Worm (Caenorhabditis elegans) whole organism, L1 larva: ENCODE measurements around the gene ccch-1.

ENCODE experiments used
- C04F5.9 ChIP-seq: sonication (generic microtip); optimal IDR thresholded peaks from 2 replicates; lab custom pipeline; 2016; ENCODE audit warnings: missing genetic modification characterization, missing compliant biosample characterization
- C16A3.4 ChIP-seq: fragments of 150-350 bp; optimal IDR thresholded peaks from 2 replicates; lab custom pipeline; 2014; ENCODE audit warnings: missing biosample characterization, missing genetic modification characterization
- ama-1 ChIP-seq: fragments of 150-350 bp; optimal IDR thresholded peaks from 2 replicates; lab custom pipeline; 2014
- blmp-1 ChIP-seq: fragments of 150-350 bp; optimal IDR thresholded peaks from 2 replicates; lab custom pipeline; 2014; ENCODE audit warnings: missing biosample characterization, missing genetic modification characterization
- ceh-8 ChIP-seq: fragments of 200-800 bp; sonication (Bioruptor generic); optimal IDR thresholded peaks from 2 replicates; lab custom pipeline; 2018; ENCODE audit warnings: mild to moderate bottlenecking, missing genetic modification characterization, moderate library complexity, missing compliant biosample characterization
- ceh-82 ChIP-seq, 3 experiments: fragments of 150-350 bp in 1 of 3; sonication (generic microtip) in 2 of 3; optimal IDR thresholded peaks; 2 replicates each; lab custom pipeline; 2014 to 2017; ENCODE audit warnings: missing biosample characterization in 3 of 3, missing genetic modification characterization in 3 of 3
- ceh-88 ChIP-seq: fragments of 200-800 bp; sonication (Bioruptor generic); IDR thresholded peaks from 2 replicates; pipeline ENCODE4 v1.3.6; 2022; ENCODE audit warnings: missing genetic modification characterization, missing compliant biosample characterization
- dpl-1 ChIP-seq, 3 experiments: fragments of 150-350 bp in 2 of 3; sonication (generic microtip) in 1 of 3; optimal IDR thresholded peaks; 2 replicates each; lab custom pipeline; 2014 to 2017; ENCODE audit warnings: missing biosample characterization in 3 of 3, missing genetic modification characterization in 3 of 3, missing genetic modification reagents in 3 of 3
- dsc-1 ChIP-seq: sonication (generic microtip); optimal IDR thresholded peaks from 2 replicates; lab custom pipeline; 2016; ENCODE audit warnings: mild to moderate bottlenecking, missing genetic modification characterization, missing compliant biosample characterization
- efl-1 ChIP-seq, 4 experiments: fragments of 150-350 bp; optimal IDR thresholded peaks in 3 of 4; peaks in 1 of 4; 1 replicate in 1 of 4; 2 replicates in 3 of 4; lab custom pipeline; 2014; ENCODE audit warnings: missing biosample characterization in 2 of 4, missing genetic modification characterization in 2 of 4, missing genetic modification reagents in 2 of 4
- egl-27 ChIP-seq, 2 experiments: fragments of 150-350 bp in 1 of 2; sonication (generic microtip); optimal IDR thresholded peaks; 3 replicates each; lab custom pipeline; 2017 to 2018; ENCODE audit warnings: missing biosample characterization in 2 of 2, missing genetic modification characterization in 2 of 2, missing genetic modification reagents in 2 of 2
- elt-2 ChIP-seq: sonication (generic microtip); optimal IDR thresholded peaks from 2 replicates; lab custom pipeline; 2016; ENCODE audit warnings: missing genetic modification characterization, mild to moderate bottlenecking, inconsistent platforms, missing compliant biosample characterization, missing genetic modification reagents
- elt-3 ChIP-seq, 6 experiments: fragments of 150-350 bp in 1 of 6; sonication (generic microtip); optimal IDR thresholded peaks; 2 replicates each; lab custom pipeline; 2017 to 2018; ENCODE audit warnings: missing biosample characterization in 6 of 6, missing genetic modification characterization in 6 of 6, inconsistent platforms in 1 of 6
- fkh-10 ChIP-seq: sonication (generic microtip); optimal IDR thresholded peaks from 2 replicates; lab custom pipeline; 2017; ENCODE audit warnings: missing biosample characterization, missing genetic modification reagents, missing genetic modification characterization
- fkh-4 ChIP-seq: sonication (generic microtip); optimal IDR thresholded peaks from 2 replicates; lab custom pipeline; 2016; ENCODE audit warnings: missing compliant biosample characterization, missing genetic modification characterization, borderline replicate concordance
- fkh-8 ChIP-seq: sonication (generic microtip); optimal IDR thresholded peaks from 2 replicates; lab custom pipeline; 2016; ENCODE audit warnings: mild to moderate bottlenecking, missing genetic modification characterization, missing compliant biosample characterization
- grh-1 ChIP-seq: fragments of 200-800 bp; sonication (Bioruptor generic); IDR thresholded peaks from 2 replicates; pipeline ENCODE4 v1.3.6; 2022; ENCODE audit warnings: missing genetic modification reagents, missing genetic modification characterization, missing compliant biosample characterization
- lin-13 ChIP-seq: fragments of 150-350 bp; optimal IDR thresholded peaks from 2 replicates; lab custom pipeline; 2014; ENCODE audit warnings: missing biosample characterization, missing genetic modification reagents, missing genetic modification characterization
- lin-14 ChIP-seq: fragments of 200-800 bp; sonication (Bioruptor generic); optimal IDR thresholded peaks from 2 replicates; lab custom pipeline; 2018; ENCODE audit warnings: mild to moderate bottlenecking, missing genetic modification characterization, moderate library complexity, missing compliant biosample characterization
- lin-35 ChIP-seq, 2 experiments: fragments of 150-350 bp; optimal IDR thresholded peaks; 2 replicates each; lab custom pipeline; 2014; ENCODE audit warnings: missing biosample characterization in 2 of 2, missing genetic modification characterization in 2 of 2, missing genetic modification reagents in 2 of 2
- lin-39 ChIP-seq: fragments of 150-350 bp; optimal IDR thresholded peaks from 2 replicates; lab custom pipeline; 2014; ENCODE audit warnings: missing biosample characterization, missing genetic modification reagents, missing genetic modification characterization
- lsy-2 ChIP-seq, 2 experiments: fragments of 150-350 bp; optimal IDR thresholded peaks; 2 replicates each; lab custom pipeline; 2014; ENCODE audit warnings: missing biosample characterization in 2 of 2, missing genetic modification characterization in 2 of 2
- mab-9 ChIP-seq: fragments of 200-800 bp; sonication (Bioruptor generic); IDR thresholded peaks from 2 replicates; pipeline ENCODE4 v1.3.6; 2022; ENCODE audit warnings: missing genetic modification reagents, missing genetic modification characterization, missing compliant biosample characterization
- mdl-1 ChIP-seq, 2 experiments: fragments of 150-350 bp; optimal IDR thresholded peaks; 2 replicates each; lab custom pipeline; 2014 to 2017; ENCODE audit warnings: missing biosample characterization in 2 of 2, missing genetic modification characterization in 2 of 2, inconsistent platforms in 1 of 2
- mep-1 ChIP-seq: fragments of 150-350 bp; optimal IDR thresholded peaks from 2 replicates; lab custom pipeline; 2014; ENCODE audit warnings: missing biosample characterization, missing genetic modification characterization
- nhr-11 ChIP-seq: fragments of 150-350 bp; optimal IDR thresholded peaks from 2 replicates; lab custom pipeline; 2014; ENCODE audit warnings: missing biosample characterization, missing genetic modification characterization
- nhr-19 ChIP-seq: fragments of 200-800 bp; sonication (Bioruptor generic); conservative IDR thresholded peaks from 2 replicates; pipeline ENCODE4 v1.3.6; 2022; ENCODE audit warnings: missing genetic modification characterization, missing compliant biosample characterization
- nhr-20 ChIP-seq: sonication (generic microtip); optimal IDR thresholded peaks from 2 replicates; lab custom pipeline; 2016; ENCODE audit warnings: mild to moderate bottlenecking, missing genetic modification characterization, missing compliant biosample characterization
- nhr-28 ChIP-seq: fragments of 150-350 bp; optimal IDR thresholded peaks from 2 replicates; lab custom pipeline; 2014; ENCODE audit warnings: missing biosample characterization, missing genetic modification characterization
- nhr-47 ChIP-seq: sonication (generic microtip); optimal IDR thresholded peaks from 2 replicates; lab custom pipeline; 2016; ENCODE audit warnings: mild to moderate bottlenecking, missing genetic modification characterization, moderate library complexity, missing compliant biosample characterization
- nhr-71 ChIP-seq: sonication (generic microtip); optimal IDR thresholded peaks from 2 replicates; lab custom pipeline; 2016; ENCODE audit warnings: mild to moderate bottlenecking, missing genetic modification characterization, moderate library complexity, missing compliant biosample characterization
- nhr-76 ChIP-seq: sonication (generic microtip); optimal IDR thresholded peaks from 2 replicates; lab custom pipeline; 2017; ENCODE audit warnings: missing biosample characterization, missing genetic modification characterization
- nhr-77 ChIP-seq: fragments of 150-350 bp; optimal IDR thresholded peaks from 2 replicates; lab custom pipeline; 2014; ENCODE audit warnings: missing biosample characterization, missing genetic modification characterization
- nhr-85 ChIP-seq: sonication (generic microtip); peaks from one replicate; lab custom pipeline; 2016; ENCODE audit warnings: missing genetic modification characterization, inconsistent platforms, missing compliant biosample characterization
- nhr-90 ChIP-seq: sonication (generic microtip); optimal IDR thresholded peaks from 2 replicates; lab custom pipeline; 2016; ENCODE audit warnings: mild to moderate bottlenecking, missing genetic modification characterization, missing compliant biosample characterization; ENCODE audit not compliant: poor library complexity
- rnt-1 ChIP-seq: sonication (generic microtip); optimal IDR thresholded peaks from 2 replicates; lab custom pipeline; 2016; ENCODE audit warnings: mild to moderate bottlenecking, missing genetic modification characterization, moderate library complexity, missing compliant biosample characterization
- snpc-4 ChIP-seq: fragments of 150-350 bp; optimal IDR thresholded peaks from 2 replicates; lab custom pipeline; 2014; ENCODE audit warnings: missing biosample characterization, missing genetic modification characterization
- snu-23 ChIP-seq: sonication (generic microtip); optimal IDR thresholded peaks from 2 replicates; lab custom pipeline; 2016; ENCODE audit warnings: missing genetic modification characterization, missing compliant biosample characterization
- swsn-7 ChIP-seq: sonication (generic microtip); optimal IDR thresholded peaks from 2 replicates; lab custom pipeline; 2016; ENCODE audit warnings: missing genetic modification characterization, missing compliant biosample characterization
- tbx-2 ChIP-seq: sonication (generic microtip); optimal IDR thresholded peaks from 2 replicates; lab custom pipeline; 2016; ENCODE audit warnings: missing genetic modification characterization, missing compliant biosample characterization
- unc-130 ChIP-seq: fragments of 150-350 bp; optimal IDR thresholded peaks from 2 replicates; lab custom pipeline; 2017; ENCODE audit warnings: missing biosample characterization, missing genetic modification characterization, inconsistent platforms
- unc-62 ChIP-seq: fragments of 150-350 bp; optimal IDR thresholded peaks from 2 replicates; lab custom pipeline; 2014; ENCODE audit warnings: missing biosample characterization, missing genetic modification reagents, missing genetic modification characterization
- unc-86 ChIP-seq: sonication (generic microtip); optimal IDR thresholded peaks from 2 replicates; lab custom pipeline; 2016; ENCODE audit warnings: missing genetic modification characterization, missing compliant biosample characterization
- unc-98 ChIP-seq: fragments of 200-800 bp; sonication (Bioruptor generic); IDR thresholded peaks from 2 replicates; pipeline ENCODE4 v1.3.6; 2022; ENCODE audit warnings: missing genetic modification characterization, missing compliant biosample characterization
- xbp-1 ChIP-seq: sonication (generic microtip); optimal IDR thresholded peaks from 2 replicates; lab custom pipeline; 2016; ENCODE audit warnings: missing genetic modification characterization, missing compliant biosample characterization
- zag-1 ChIP-seq: fragments of 150-350 bp; optimal IDR thresholded peaks from 2 replicates; lab custom pipeline; 2014; ENCODE audit warnings: missing biosample characterization, missing genetic modification characterization
- zip-4 ChIP-seq: fragments of 200-800 bp; sonication (Bioruptor generic); optimal IDR thresholded peaks from 2 replicates; lab custom pipeline; 2018; ENCODE audit warnings: mild to moderate bottlenecking, missing genetic modification characterization, moderate library complexity, missing compliant biosample characterization
- ztf-4 ChIP-seq: fragments of 150-350 bp; optimal IDR thresholded peaks from 2 replicates; lab custom pipeline; 2014; ENCODE audit warnings: missing biosample characterization, missing genetic modification characterization

The ccch-1 gene

DNA sequence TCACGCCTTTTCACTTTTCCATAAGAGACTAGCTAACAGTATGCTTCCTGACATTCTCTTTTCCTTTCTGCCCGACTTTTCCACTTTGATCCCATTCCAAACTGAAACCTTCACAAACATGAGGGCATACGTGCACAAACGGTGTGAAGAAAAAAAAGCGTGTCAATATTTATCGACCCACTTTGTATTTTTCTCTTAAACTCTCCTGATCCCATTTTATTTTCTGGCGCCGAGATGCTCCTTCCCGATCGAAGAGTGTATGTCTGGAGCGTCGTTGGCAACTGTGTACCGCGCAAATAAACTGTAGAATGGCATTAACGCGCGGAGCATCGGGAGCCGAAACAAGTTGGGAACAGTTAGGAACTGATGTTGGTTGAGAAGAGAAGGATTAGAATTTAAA, 1.9 kb downstream of the ccch-1 start:
- peak; percentile 36 for TF ChIP-seq nhr-20 (tag; lab: Kevin White, UChicago)
- no peak for TF ChIP-seq unc-98 (GFP tag; lab: Robert Waterston, UW)
- peak; percentile 36 for TF ChIP-seq nhr-71
- peak in 1 of 2 experiments; percentile 21 for TF ChIP-seq lsy-2 (tag; optimal IDR thresholded peaks at IDR 0.05; lab: Kevin White, UChicago)
- no peak for TF ChIP-seq zag-1 (tag; lab: Kevin White, UChicago)
- peak in 1 of 2 experiments; percentile 25 for TF ChIP-seq mdl-1 (tag; optimal IDR thresholded peaks at IDR 0.05; lab: Kevin White, UChicago)
- TF ChIP-seq efl-1 (optimal IDR thresholded peaks at IDR 0.05; lab: Kevin White, UChicago), result no peak
- TF ChIP-seq efl-1 (GFP tag; optimal IDR thresholded peaks at IDR 0.05 in 1 of 2; lab: Kevin White, UChicago), result peak in 1 of 2 experiments; percentile 58
- peak; percentile 45 to 57 for TF ChIP-seq egl-27 (tag; optimal IDR thresholded peaks at IDR 0.05; lab: Kevin White, UChicago)
- peak; percentile 65 for TF ChIP-seq nhr-77
- peak; percentile 58 for TF ChIP-seq tbx-2
- no peak for TF ChIP-seq fkh-8
- TF ChIP-seq mab-9, result no peak
- peak; percentile 48 for TF ChIP-seq lin-14 (GFP tag; lab: Kevin White, UChicago)

DNA sequence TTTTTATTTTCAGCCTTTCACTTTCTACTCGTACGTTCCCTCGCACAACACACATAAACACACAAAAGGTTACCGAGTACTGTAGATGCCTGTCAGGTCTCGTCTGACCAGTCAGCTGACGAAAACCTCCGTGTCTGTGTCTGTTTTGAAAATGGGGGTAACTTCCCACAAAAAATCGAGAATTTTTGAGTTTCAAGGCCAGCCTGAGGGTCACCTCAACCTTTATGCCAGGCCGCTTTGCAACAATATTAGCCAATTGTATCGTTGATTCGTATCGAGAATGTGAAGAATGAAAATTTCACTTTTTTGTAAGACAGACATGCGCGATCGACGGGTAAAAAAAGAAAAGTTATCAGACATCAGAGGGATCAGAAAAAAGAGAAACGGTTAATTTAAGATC, 3.5 kb downstream of the ccch-1 start:
- TF ChIP-seq zag-1 (tag; lab: Kevin White, UChicago) (no peak), nhr-19 (GFP tag; lab: Robert Waterston, UW) (peak; percentile 41; the same call in 1 of the 2 replicates), lin-35 (GFP tag; optimal IDR thresholded peaks at IDR 0.05; lab: Kevin White, UChicago) (peak in 1 of 2 experiments; percentile 72), unc-86 (tag; lab: Kevin White, UChicago) (no peak), nhr-90 (tag; lab: Kevin White, UChicago) (peak; percentile 76), ztf-4 (tag; lab: Kevin White, UChicago) (no peak), ceh-88 (GFP tag; lab: Robert Waterston, UW) (peak; percentile 29; the same call in 1 of the 2 replicates), mep-1 (tag; lab: Kevin White, UChicago) (peak; percentile 85), dpl-1 (GFP tag; optimal IDR thresholded peaks at IDR 0.05; lab: Kevin White, UChicago) (peak in 2 of 3 experiments; percentile 22 to 36), mab-9 (0 out of 2 replicates have a peak, but pooled peaks have one; percentile 23), rnt-1 (tag; lab: Kevin White, UChicago) (peak; percentile 42), C16A3.4 (tag; lab: Kevin White, UChicago) (peak; percentile 49), fkh-4 (no peak), snu-23 (GFP tag; lab: Kevin White, UChicago) (peak; percentile 83), C04F5.9 (tag; lab: Kevin White, UChicago) (no peak), ceh-8 (GFP tag; lab: Kevin White, UChicago) (no peak), dsc-1 (tag; lab: Kevin White, UChicago) (no peak), ceh-82 (tag; optimal IDR thresholded peaks at IDR 0.05; lab: Kevin White, UChicago) (peak in 1 of 3 experiments; percentile 23), nhr-28 (tag; lab: Kevin White, UChicago) (no peak), nhr-47 (tag; lab: Kevin White, UChicago) (peak; percentile 56), unc-62 (GFP tag; lab: Kevin White, UChicago) (no peak), zip-4 (no peak), nhr-85 (tag; lab: Kevin White, UChicago) (peak; percentile 100), nhr-11 (tag; lab: Kevin White, UChicago) (no peak), ama-1 (no peak), lsy-2 (tag; optimal IDR thresholded peaks at IDR 0.05; lab: Kevin White, UChicago) (peak; percentile 56 to 84), lin-13 (GFP tag; lab: Kevin White, UChicago) (peak; percentile 55), nhr-20 (tag; lab: Kevin White, UChicago) (peak; percentile 90), mdl-1 (tag; optimal IDR thresholded peaks at IDR 0.05; lab: Kevin White, UChicago) (peak in 1 of 2 experiments; percentile 69), fkh-10 (no peak), elt-2 (tag; lab: Kevin White, UChicago) (no peak), tbx-2 (peak; percentile 35), lin-14 (GFP tag; lab: Kevin White, UChicago) (peak; percentile 94), grh-1 (GFP tag; lab: Robert Waterston, UW) (peak; percentile 87), nhr-71 (peak; percentile 82), elt-3 (tag; optimal IDR thresholded peaks at IDR 0.05; lab: Kevin White, UChicago) (peak in 5 of 6 experiments; percentile 58 to 92 (median 89)), nhr-76 (tag; lab: Kevin White, UChicago) (no peak), egl-27 (tag; optimal IDR thresholded peaks at IDR 0.05; lab: Kevin White, UChicago) (peak in 1 of 2 experiments; percentile 12), unc-130 (peak; percentile 84), lin-39 (tag; lab: Kevin White, UChicago) (no peak), swsn-7 (tag; lab: Kevin White, UChicago) (peak; percentile 31), efl-1 (optimal IDR thresholded peaks at IDR 0.05; lab: Kevin White, UChicago) (peak; percentile 20 to 39), efl-1 (GFP tag; optimal IDR thresholded peaks at IDR 0.05 in 1 of 2; lab: Kevin White, UChicago) (peak in 1 of 2 experiments; percentile 6), xbp-1 (tag; lab: Kevin White, UChicago) (peak; percentile 8), blmp-1 (peak; percentile 99), snpc-4 (tag; lab: Kevin White, UChicago) (no peak)
